Worm (Caenorhabditis elegans): ENCODE data around the gene zipt-13.

zipt-13 gene

DNA sequence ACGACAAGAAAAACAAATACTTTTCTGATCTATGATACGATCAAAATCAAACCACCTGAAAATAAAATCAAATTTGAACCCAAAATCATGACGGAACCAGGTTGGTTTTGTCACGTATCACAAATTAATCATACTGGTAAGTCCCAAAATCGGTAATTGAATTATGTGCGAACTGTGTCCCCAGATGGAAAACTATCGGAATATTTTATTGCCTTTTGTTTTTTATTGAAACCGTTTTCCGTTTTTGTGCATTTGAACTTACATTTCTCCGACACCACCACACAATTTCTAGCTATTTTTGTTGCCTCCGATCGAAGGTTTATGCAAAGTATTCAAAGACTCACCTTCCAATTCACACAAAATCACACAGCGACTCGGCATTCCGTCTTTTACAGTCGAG lies 36.6 kb upstream of the zipt-13 start, which contains the start of gene F41E7.2:
Gene F41E7.2, plus strand, starts transcription at position 301 of the 400 bp plus-strand sequence.
- TF ChIP-seq nhr-237 (tag; optimal IDR thresholded peaks at IDR 0.05), result no peak
- no peak for TF ChIP-seq lin-15B (tag; optimal IDR thresholded peaks at IDR 0.05)
- TF ChIP-seq nhr-85 (tag), result no peak
- no peak for TF ChIP-seq C16A3.4 (tag; optimal IDR thresholded peaks at IDR 0.05)
- no peak for TF ChIP-seq ceh-88 (GFP tag; IDR thresholded peaks at IDR 0.05)
- TF ChIP-seq rnt-1 (tag; optimal IDR thresholded peaks at IDR 0.05), result no peak
- TF ChIP-seq dsc-1 (tag; optimal IDR thresholded peaks at IDR 0.05), result no peak
- no peak for TF ChIP-seq unc-86 (tag; optimal IDR thresholded peaks at IDR 0.05)
- no peak for TF ChIP-seq unc-30 (tag; optimal IDR thresholded peaks at IDR 0.05)

ce11 chrX:10262299-10262698 lies 25.6 kb upstream of the zipt-13 start:
- TF ChIP-seq efl-1 (optimal IDR thresholded peaks at IDR 0.05) (no peak), efl-1 (GFP tag; optimal IDR thresholded peaks at IDR 0.05 in 1 of 2) (peak in 1 of 2 experiments; percentile 52), ztf-11 (tag; optimal IDR thresholded peaks at IDR 0.05) (no peak), nhr-47 (tag; optimal IDR thresholded peaks at IDR 0.05) (no peak), nhr-20 (tag; optimal IDR thresholded peaks at IDR 0.05) (no peak)

ce11 chrX:10260035-10260434 lies 23.3 kb upstream of the zipt-13 start, which contains the start of gene C32A9.1:
TSS of gene C32A9.1 (minus strand) at chrX:10260135.
- TF ChIP-seq C16A3.4 (tag; optimal IDR thresholded peaks at IDR 0.05) (no peak), grh-1 (GFP tag; IDR thresholded peaks at IDR 0.05) (no peak), egl-27 (tag; optimal IDR thresholded peaks at IDR 0.05) (no peak), swsn-7 (tag; optimal IDR thresholded peaks at IDR 0.05) (no peak), snu-23 (GFP tag; optimal IDR thresholded peaks at IDR 0.05) (no peak), xbp-1 (tag; optimal IDR thresholded peaks at IDR 0.05) (no peak), lsy-2 (tag; optimal IDR thresholded peaks at IDR 0.05) (no peak), zag-1 (tag; optimal IDR thresholded peaks at IDR 0.05) (no peak), nhr-76 (tag; optimal IDR thresholded peaks at IDR 0.05) (no peak), tbx-2 (tag; optimal IDR thresholded peaks at IDR 0.05) (no peak), lin-15B (tag; optimal IDR thresholded peaks at IDR 0.05) (no peak), alr-1 (tag; optimal IDR thresholded peaks at IDR 0.05; ENCODE audit: borderline replicate concordance) (no peak), nhr-90 (tag; optimal IDR thresholded peaks at IDR 0.05; ENCODE audit: poor library complexity) (no peak), unc-62 (GFP tag; optimal IDR thresholded peaks at IDR 0.05) (no peak), nhr-11 (tag; optimal IDR thresholded peaks at IDR 0.05) (no peak), C34B4.2 (tag; optimal IDR thresholded peaks at IDR 0.05) (no peak), ztf-11 (tag; optimal IDR thresholded peaks at IDR 0.05) (no peak), aly-2 (tag; optimal IDR thresholded peaks at IDR 0.05) (no peak)

DNA sequence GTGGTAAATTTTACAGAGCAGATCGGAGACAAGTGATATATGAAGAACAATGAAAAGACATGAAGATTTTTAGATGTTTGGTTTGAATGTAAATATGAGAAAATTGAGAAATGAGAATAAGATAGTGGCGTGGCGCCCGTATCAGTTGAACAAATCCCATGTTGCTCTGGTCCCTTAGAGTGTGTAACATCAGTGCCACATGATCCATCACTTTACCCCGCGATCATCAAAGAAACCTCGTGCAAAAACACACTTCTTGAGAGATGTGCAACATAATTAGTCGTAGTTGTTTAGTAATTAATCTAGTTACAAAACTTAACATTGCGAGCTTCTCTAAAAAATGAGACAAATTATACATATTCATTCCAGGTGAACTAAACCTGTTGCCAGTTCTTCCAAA lies 17.3 kb upstream of the zipt-13 start:
- no peak for TF ChIP-seq unc-98 (GFP tag; IDR thresholded peaks at IDR 0.05)
- peak; percentile 61 for TF ChIP-seq nhr-71 (tag; optimal IDR thresholded peaks at IDR 0.05)
- no peak for TF ChIP-seq xbp-1 (tag; optimal IDR thresholded peaks at IDR 0.05)
- TF ChIP-seq pqm-1 (tag; optimal IDR thresholded peaks at IDR 0.05), result no peak
- TF ChIP-seq irx-1 (tag; optimal IDR thresholded peaks at IDR 0.05), result no peak
- no peak for TF ChIP-seq tbx-2 (tag; optimal IDR thresholded peaks at IDR 0.05)
- TF ChIP-seq lin-14 (GFP tag; optimal IDR thresholded peaks at IDR 0.05), result no peak
- TF ChIP-seq lir-3 (tag; optimal IDR thresholded peaks at IDR 0.05; ENCODE audit: poor library complexity), result no peak
- no peak for TF ChIP-seq nhr-76 (tag; optimal IDR thresholded peaks at IDR 0.05)
- no peak for TF ChIP-seq ceh-8 (GFP tag; optimal IDR thresholded peaks at IDR 0.05)
- no peak for TF ChIP-seq zip-4 (GFP tag; optimal IDR thresholded peaks at IDR 0.05)
- TF ChIP-seq aha-1 (tag; optimal IDR thresholded peaks at IDR 0.05), result no peak
- TF ChIP-seq efl-3 (GFP tag; optimal IDR thresholded peaks at IDR 0.05), result no peak
- TF ChIP-seq ztf-11 (tag; optimal IDR thresholded peaks at IDR 0.05), result no peak
- no peak for TF ChIP-seq ceh-90 (tag; optimal IDR thresholded peaks at IDR 0.05)
- TF ChIP-seq fkh-10 (GFP tag; optimal IDR thresholded peaks at IDR 0.05), result no peak
- no peak for TF ChIP-seq sup-37 (GFP tag; optimal IDR thresholded peaks at IDR 0.05)
- TF ChIP-seq fos-1 (tag; optimal IDR thresholded peaks at IDR 0.05), result no peak
- no peak for TF ChIP-seq lin-35 (GFP tag; optimal IDR thresholded peaks at IDR 0.05)
- TF ChIP-seq elt-3 (tag; optimal IDR thresholded peaks at IDR 0.05), result no peak
- peak; percentile 30 for TF ChIP-seq unc-130 (tag; optimal IDR thresholded peaks at IDR 0.05)
- no peak for TF ChIP-seq ztf-4 (tag; optimal IDR thresholded peaks at IDR 0.05)
- peak in 1 of 2 experiments; percentile 8 for TF ChIP-seq lsy-2 (tag; optimal IDR thresholded peaks at IDR 0.05)
- no peak for TF ChIP-seq dsc-1 (tag; optimal IDR thresholded peaks at IDR 0.05)
- TF ChIP-seq nhr-20 (tag; optimal IDR thresholded peaks at IDR 0.05), result peak; percentile 9
- TF ChIP-seq fkh-8 (tag; optimal IDR thresholded peaks at IDR 0.05), result no peak
- TF ChIP-seq C04F5.9 (tag; optimal IDR thresholded peaks at IDR 0.05), result no peak

All from whole organism, L1 larva.